Fruit fly (Drosophila melanogaster) whole organism, embryonic: ENCODE data around the gene nmdyn-D7.

Experiments used
- BEAF-32 ChIP-seq: fragments of 200-800 bp; sonication (Bioruptor generic); optimal IDR thresholded peaks from 3 replicates; lab custom pipeline; 2017; ENCODE audit warnings: missing biosample characterization, missing genetic modification characterization, mild to moderate bottlenecking, moderate library complexity, missing genetic modification reagents
- Bgb ChIP-seq: fragments of 200-800 bp; sonication (Bioruptor generic); IDR thresholded peaks from 2 replicates; pipeline ENCODE4 v1.3.6; 2022; ENCODE audit warnings: missing biosample characterization, missing genetic modification characterization; ENCODE audit not compliant: partially characterized antibody
- CG10959 ChIP-seq: fragments of 200-800 bp; sonication (Bioruptor generic); IDR thresholded peaks from 2 replicates; pipeline ENCODE4 v1.3.6; 2022; ENCODE audit warnings: missing biosample characterization, missing genetic modification characterization
- CG13287 ChIP-seq: fragments of 200-800 bp; sonication (Bioruptor generic); IDR thresholded peaks from 2 replicates; pipeline ENCODE4 v1.3.6; 2022; ENCODE audit warnings: missing biosample characterization, missing genetic modification characterization; ENCODE audit not compliant: partially characterized antibody
- CG1529 ChIP-seq: fragments of 200-800 bp; sonication (Bioruptor generic); optimal IDR thresholded peaks from 3 replicates; lab custom pipeline; 2018; ENCODE audit warnings: missing biosample characterization, missing genetic modification characterization
- CG15514 ChIP-seq: fragments of 200-800 bp; sonication (Bioruptor generic); optimal IDR thresholded peaks from 3 replicates; lab custom pipeline; 2017; ENCODE audit warnings: missing biosample characterization, missing genetic modification characterization, mild to moderate bottlenecking, moderate library complexity, missing genetic modification reagents
- CG15696 ChIP-seq: fragments of 200-800 bp; sonication (Bioruptor generic); optimal IDR thresholded peaks from 2 replicates; lab custom pipeline; 2019; ENCODE audit warnings: missing biosample characterization, mild to moderate bottlenecking, missing genetic modification characterization, moderate library complexity
- CG1603 ChIP-seq: fragments of 200-800 bp; sonication (Bioruptor generic); optimal IDR thresholded peaks from 2 replicates; lab custom pipeline; 2019; ENCODE audit warnings: missing biosample characterization, mild to moderate bottlenecking, missing genetic modification characterization, moderate library complexity
- CG17385 ChIP-seq: fragments of 200-800 bp; sonication (Bioruptor generic); optimal IDR thresholded peaks from 3 replicates; lab custom pipeline; 2018; ENCODE audit warnings: missing biosample characterization, mild to moderate bottlenecking, missing genetic modification characterization
- CG1832 ChIP-seq: fragments of 200-800 bp; sonication (Bioruptor generic); optimal IDR thresholded peaks from 2 replicates; lab custom pipeline; 2017; ENCODE audit warnings: missing biosample characterization, mild to moderate bottlenecking, missing genetic modification characterization, inconsistent platforms
- CG18619 ChIP-seq: fragments of 200-800 bp; sonication (Bioruptor generic); optimal IDR thresholded peaks from 3 replicates; lab custom pipeline; 2017; ENCODE audit warnings: missing biosample characterization, mild to moderate bottlenecking, missing genetic modification characterization
- CG2712 ChIP-seq: fragments of 200-800 bp; optimal IDR thresholded peaks from 3 replicates; lab custom pipeline; 2019; ENCODE audit warnings: missing biosample characterization, mild to moderate bottlenecking, missing genetic modification characterization, moderate library complexity
- CG3163 ChIP-seq: fragments of 200-800 bp; sonication (Bioruptor generic); optimal IDR thresholded peaks from 3 replicates; lab custom pipeline; 2016; ENCODE audit warnings: missing biosample characterization, missing genetic modification characterization
- CG32772 ChIP-seq: fragments of 200-800 bp; sonication (Bioruptor generic); IDR thresholded peaks from 2 replicates; pipeline ENCODE4 v1.3.6; 2022; ENCODE audit warnings: missing biosample characterization, missing genetic modification characterization
- CG33557 ChIP-seq: fragments of 200-800 bp; sonication (Bioruptor generic); optimal IDR thresholded peaks from 2 replicates; lab custom pipeline; 2019; ENCODE audit warnings: missing biosample characterization, mild to moderate bottlenecking, missing genetic modification characterization, moderate library complexity
- CG3838 ChIP-seq: fragments of 200-800 bp; sonication (Bioruptor generic); optimal IDR thresholded peaks from 3 replicates; lab custom pipeline; 2016; ENCODE audit warnings: missing biosample characterization, missing genetic modification characterization
- CG3995 ChIP-seq: fragments of 200-800 bp; sonication (Bioruptor generic); optimal IDR thresholded peaks from 3 replicates; lab custom pipeline; 2016; ENCODE audit warnings: missing biosample characterization, missing genetic modification characterization
- CG9609 ChIP-seq: fragments of 200-800 bp; sonication (Bioruptor generic); optimal IDR thresholded peaks from 3 replicates; lab custom pipeline; 2016; ENCODE audit warnings: missing biosample characterization, missing genetic modification characterization
- Dll ChIP-seq: fragments of 200-800 bp; sonication (Bioruptor generic); IDR thresholded peaks from 4 replicates; pipeline ENCODE4 v1.3.6; 2022; ENCODE audit warnings: missing biosample characterization, missing genetic modification characterization; ENCODE audit not compliant: partially characterized antibody
- E2f2 ChIP-seq: fragments of 200-800 bp; sonication (Bioruptor generic); IDR thresholded peaks from 2 replicates; pipeline ENCODE4 v1.3.6; 2022; ENCODE audit warnings: missing biosample characterization, missing genetic modification characterization
- Elba2 ChIP-seq: fragments of 200-800 bp; sonication (Bioruptor generic); optimal IDR thresholded peaks from 3 replicates; lab custom pipeline; 2016; ENCODE audit warnings: missing biosample characterization, missing genetic modification characterization
- Ets65A ChIP-seq: fragments of 200-800 bp; sonication (Bioruptor generic); peaks from one replicate; lab custom pipeline; 2016; ENCODE audit warnings: missing biosample characterization, missing genetic modification characterization
- Ets97D ChIP-seq: fragments of 200-800 bp; sonication (Bioruptor generic); optimal IDR thresholded peaks from 3 replicates; lab custom pipeline; 2016; ENCODE audit warnings: missing biosample characterization, missing genetic modification characterization
- HHEX ChIP-seq: fragments of 200-800 bp; sonication (Bioruptor generic); optimal IDR thresholded peaks from 3 replicates; lab custom pipeline; 2017; ENCODE audit warnings: missing biosample characterization, mild to moderate bottlenecking, missing genetic modification characterization, missing genetic modification reagents
- HLH4C ChIP-seq: fragments of 200-800 bp; sonication (Bioruptor generic); IDR thresholded peaks from 3 replicates; pipeline ENCODE4 v1.3.6; 2022; ENCODE audit warnings: missing biosample characterization, missing genetic modification characterization; ENCODE audit not compliant: partially characterized antibody
- HmgZ ChIP-seq: fragments of 200-800 bp; sonication (Bioruptor generic); optimal IDR thresholded peaks from 2 replicates; lab custom pipeline; 2018; ENCODE audit warnings: missing biosample characterization, mild to moderate bottlenecking, missing genetic modification characterization
- MBD-R2 ChIP-seq: fragments of 200-800 bp; sonication (Bioruptor generic); IDR thresholded peaks from 2 replicates; pipeline ENCODE4 v1.3.6; 2022; ENCODE audit warnings: missing biosample characterization, missing genetic modification characterization
- MESR4 ChIP-seq: fragments of 200-800 bp; sonication (Bioruptor generic); optimal IDR thresholded peaks from 2 replicates; lab custom pipeline; 2018; ENCODE audit warnings: missing biosample characterization, mild to moderate bottlenecking, missing genetic modification characterization, moderate library complexity
- Med ChIP-seq: fragments of 200-800 bp; sonication (Bioruptor generic); peaks from one replicate; lab custom pipeline; 2016; ENCODE audit warnings: missing biosample characterization, missing genetic modification characterization, mild to moderate bottlenecking, inconsistent platforms, moderate library complexity
- Myb ChIP-seq: fragments of 200-800 bp; sonication (Bioruptor generic); optimal IDR thresholded peaks from 2 replicates; lab custom pipeline; 2016; ENCODE audit warnings: missing biosample characterization, missing genetic modification characterization
- Poxn ChIP-seq: fragments of 200-800 bp; sonication (Bioruptor generic); IDR thresholded peaks from 2 replicates; pipeline ENCODE4 v1.3.6; 2022; ENCODE audit warnings: missing biosample characterization, missing genetic modification characterization
- bigmax ChIP-seq: fragments of 200-800 bp; sonication (Bioruptor generic); optimal IDR thresholded peaks from 2 replicates; lab custom pipeline; 2018; ENCODE audit warnings: missing biosample characterization, mild to moderate bottlenecking, missing genetic modification characterization
- cas ChIP-seq: fragments of 200-800 bp; sonication (Bioruptor generic); IDR thresholded peaks from 2 replicates; pipeline ENCODE4 v1.3.6; 2022; ENCODE audit warnings: missing biosample characterization, missing genetic modification characterization
- chn ChIP-seq: fragments of 200-800 bp; sonication (Bioruptor generic); optimal IDR thresholded peaks from 2 replicates; lab custom pipeline; 2016; ENCODE audit warnings: missing biosample characterization, missing genetic modification characterization
- cwo ChIP-seq: fragments of 200-800 bp; sonication (Bioruptor generic); optimal IDR thresholded peaks from 3 replicates; lab custom pipeline; 2017; ENCODE audit warnings: missing biosample characterization, missing genetic modification characterization, mild to moderate bottlenecking, moderate library complexity, missing genetic modification reagents
- fd3F ChIP-seq: fragments of 200-800 bp; sonication (Bioruptor generic); optimal IDR thresholded peaks from 2 replicates; lab custom pipeline; 2018; ENCODE audit warnings: missing biosample characterization, mild to moderate bottlenecking, missing genetic modification characterization, moderate library complexity
- gfzf ChIP-seq: fragments of 200-800 bp; sonication (Bioruptor generic); optimal IDR thresholded peaks from 2 replicates; lab custom pipeline; 2016; ENCODE audit warnings: missing biosample characterization, mild to moderate bottlenecking, missing genetic modification characterization, moderate library complexity
- grau ChIP-seq: fragments of 200-800 bp; optimal IDR thresholded peaks from 3 replicates; lab custom pipeline; 2019; ENCODE audit warnings: missing biosample characterization, mild to moderate bottlenecking, missing genetic modification characterization, moderate library complexity
- gsb ChIP-seq: fragments of 200-800 bp; sonication (Bioruptor generic); IDR thresholded peaks from 2 replicates; pipeline ENCODE4 v1.3.6; 2022; ENCODE audit warnings: missing biosample characterization, missing genetic modification characterization
- kah ChIP-seq: fragments of 200-800 bp; sonication (Bioruptor generic); optimal IDR thresholded peaks from 2 replicates; lab custom pipeline; 2018; ENCODE audit warnings: missing biosample characterization, mild to moderate bottlenecking, missing genetic modification characterization
- knrl ChIP-seq: fragments of 200-800 bp; sonication (Bioruptor generic); IDR thresholded peaks from 3 replicates; pipeline ENCODE4 v1.3.6; 2022; ENCODE audit warnings: missing biosample characterization, missing genetic modification characterization; ENCODE audit not compliant: partially characterized antibody
- pho ChIP-seq: fragments of 200-800 bp; sonication (Bioruptor generic); optimal IDR thresholded peaks from 2 replicates; lab custom pipeline; 2016; ENCODE audit warnings: missing biosample characterization, missing genetic modification characterization
- pita ChIP-seq: fragments of 200-800 bp; sonication (Bioruptor generic); optimal IDR thresholded peaks from 2 replicates; lab custom pipeline; 2017; ENCODE audit warnings: missing biosample characterization, mild to moderate bottlenecking, missing genetic modification characterization
- row ChIP-seq: fragments of 200-800 bp; sonication (Bioruptor generic); IDR thresholded peaks from 3 replicates; pipeline ENCODE4 v1.3.6; 2022; ENCODE audit warnings: missing biosample characterization, missing genetic modification characterization
- sens ChIP-seq: fragments of 200-800 bp; sonication (Bioruptor generic); peaks from one replicate; lab custom pipeline; 2016; ENCODE audit warnings: missing biosample characterization, missing genetic modification characterization
- sim ChIP-seq: fragments of 200-800 bp; sonication (Bioruptor generic); IDR thresholded peaks from 2 replicates; pipeline ENCODE4 v1.3.6; 2022; ENCODE audit warnings: missing biosample characterization, missing genetic modification characterization
- tll ChIP-seq, 2 experiments: fragments of 200-800 bp in 1 of 2; fragments of >200 bp in 1 of 2; sonication (Bioruptor generic) in 1 of 2; optimal IDR thresholded peaks; 2 replicates each; lab custom pipeline; 2017 to 2019; ENCODE audit warnings: missing biosample characterization in 2 of 2, missing genetic modification characterization in 2 of 2, mild to moderate bottlenecking in 1 of 2, moderate library complexity in 1 of 2
- trh ChIP-seq: fragments of 200-800 bp; sonication (Bioruptor generic); optimal IDR thresholded peaks from 2 replicates; lab custom pipeline; 2016; ENCODE audit warnings: missing biosample characterization, missing genetic modification characterization
- vvl ChIP-seq: fragments of 200-800 bp; sonication (Bioruptor generic); IDR thresholded peaks from 2 replicates; pipeline ENCODE4 v1.3.6; 2022; ENCODE audit warnings: missing biosample characterization, missing genetic modification characterization
- zen ChIP-seq: fragments of 200-800 bp; sonication (Bioruptor generic); optimal IDR thresholded peaks from 3 replicates; lab custom pipeline; 2018; ENCODE audit warnings: missing biosample characterization, mild to moderate bottlenecking, missing genetic modification characterization, moderate library complexity

nmdyn-D7 gene

DNA sequence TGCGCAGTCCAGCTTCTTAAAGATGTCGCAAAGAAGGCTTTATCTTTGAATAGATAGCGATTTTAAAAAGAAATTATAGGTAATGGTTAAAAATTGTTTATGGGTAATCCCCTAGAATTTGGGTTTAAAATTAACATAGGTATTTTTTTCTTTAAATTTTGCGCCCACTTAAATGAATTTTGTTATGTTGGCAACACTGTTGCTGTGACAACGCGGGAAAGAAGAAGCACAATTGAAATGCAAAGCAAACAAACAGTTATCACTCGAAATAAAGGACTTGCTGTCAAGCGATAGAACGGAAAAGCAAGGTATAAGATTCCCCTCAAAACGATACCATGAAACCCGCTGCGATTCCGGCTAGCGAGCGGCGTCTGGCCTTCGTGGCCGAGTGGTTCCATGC, at the start of gene nmdyn-D7:
TSS of gene nmdyn-D7 (plus strand) at position 194 of the 400 bp plus-strand sequence.
- peak; percentile 26 for TF ChIP-seq CG1603 (tag; lab: Kevin White, UChicago)
- TF ChIP-seq CG1529 (GFP tag; lab: Kevin White, UChicago): no peak
- TF ChIP-seq tll (GFP tag; optimal IDR thresholded peaks at IDR 0.05; lab: Kevin White, UChicago): no peak
- TF ChIP-seq BEAF-32 (GFP tag; lab: Kevin White, UChicago): peak; percentile 2
- TF ChIP-seq chn (GFP tag; lab: Kevin White, UChicago): no peak
- 0 out of 4 replicates have a peak, but pooled peaks have one; percentile 42 for TF ChIP-seq Dll (GFP tag; lab: Robert Waterston, UW)
- TF ChIP-seq Ets65A: no peak
- no peak for TF ChIP-seq CG3838
- TF ChIP-seq CG15696 (tag; lab: Kevin White, UChicago): no peak
- peak; percentile 44 for TF ChIP-seq MESR4
- no peak for TF ChIP-seq CG18619 (GFP tag; lab: Kevin White, UChicago)
- peak; percentile 24; the same call in 1 of the 2 replicates for TF ChIP-seq CG13287 (GFP tag; lab: Robert Waterston, UW)
- TF ChIP-seq CG10959: no peak
- TF ChIP-seq CG17385: peak; percentile 99
- TF ChIP-seq bigmax (GFP tag; lab: Kevin White, UChicago): peak; percentile 34
- peak; percentile 26; the same call in 1 of the 3 replicates for TF ChIP-seq row
- TF ChIP-seq CG33557 (GFP tag; lab: Kevin White, UChicago): no peak
- TF ChIP-seq CG1832 (GFP tag; lab: Kevin White, UChicago): no peak
- peak; percentile 45 for TF ChIP-seq gfzf (GFP tag; lab: Kevin White, UChicago)
- no peak for TF ChIP-seq zen (tag; lab: Kevin White, UChicago)
- no peak for TF ChIP-seq CG32772 (GFP tag; lab: Robert Waterston, UW)
- TF ChIP-seq sim (GFP tag; lab: Robert Waterston, UW): 0 out of 2 replicates have a peak, but pooled peaks have one; percentile 28
- TF ChIP-seq trh (GFP tag; lab: Kevin White, UChicago): no peak
- peak; percentile 64 for TF ChIP-seq Med (GFP tag; lab: Kevin White, UChicago)
- peak; percentile 87 for TF ChIP-seq grau (tag; lab: Kevin White, UChicago)
- no peak for TF ChIP-seq Poxn (GFP tag; lab: Robert Waterston, UW)
- TF ChIP-seq pho (GFP tag; lab: Kevin White, UChicago): no peak
- TF ChIP-seq vvl (GFP tag; lab: Robert Waterston, UW): peak; percentile 30; the same call in 1 of the 2 replicates
- TF ChIP-seq Bgb: peak; percentile 37; the same call in 1 of the 2 replicates
- 0 out of 3 replicates have a peak, but pooled peaks have one; percentile 8 for TF ChIP-seq knrl (GFP tag; lab: Robert Waterston, UW)
- TF ChIP-seq HmgZ (tag; lab: Kevin White, UChicago): peak; percentile 24
- TF ChIP-seq HHEX (GFP tag; lab: Kevin White, UChicago): no peak
- no peak for TF ChIP-seq cwo (GFP tag; lab: Kevin White, UChicago)
- TF ChIP-seq Myb (GFP tag; lab: Kevin White, UChicago): peak; percentile 24
- no peak for TF ChIP-seq cas
- TF ChIP-seq CG9609 (GFP tag; lab: Kevin White, UChicago): no peak
- TF ChIP-seq CG2712: peak; percentile 1
- peak; percentile 9 for TF ChIP-seq Ets97D (GFP tag; lab: Kevin White, UChicago)
- TF ChIP-seq HLH4C (GFP tag; lab: Robert Waterston, UW): no peak
- peak; percentile 97 for TF ChIP-seq E2f2 (GFP tag; lab: Robert Waterston, UW)
- peak; percentile 11 for TF ChIP-seq CG15514 (GFP tag; lab: Kevin White, UChicago)
- peak; percentile 13 for TF ChIP-seq fd3F
- no peak for TF ChIP-seq pita (GFP tag; lab: Kevin White, UChicago)
- TF ChIP-seq MBD-R2 (GFP tag; lab: Robert Waterston, UW): peak; percentile 71; the same call in 1 of the 2 replicates
- peak; percentile 57 for TF ChIP-seq CG3995
- peak; percentile 37 for TF ChIP-seq sens (GFP tag; lab: Kevin White, UChicago)
- TF ChIP-seq Elba2 (GFP tag; lab: Kevin White, UChicago): peak; percentile 18
- no peak for TF ChIP-seq gsb (GFP tag; lab: Robert Waterston, UW)
- no peak for TF ChIP-seq kah (GFP tag; lab: Kevin White, UChicago)
- no peak for TF ChIP-seq CG3163 (GFP tag; lab: Kevin White, UChicago)
